Fruit fly (Drosophila melanogaster): ENCODE results near the gene Gyc76C.
A peak's percentile ranks its signal among the peaks of the same experiment; 100 is the strongest.

The Gyc76C gene

dm6 chr3L:19807103-19807502 is 13.7 kb upstream of the Gyc76C start, which contains the start of the genes CG14104 and Kap-alpha1 (continued):
- TF ChIP-seq ken (GFP tag; IDR thresholded peaks at IDR 0.05) (no peak), CG11504 (tag; optimal IDR thresholded peaks at IDR 0.05) (no peak), fu2 (GFP tag; optimal IDR thresholded peaks at IDR 0.05) (no peak), Dfd (GFP tag; optimal IDR thresholded peaks at IDR 0.05) (no peak), CG3847 (GFP tag; IDR thresholded peaks at IDR 0.05) (no peak), Dll (GFP tag; IDR thresholded peaks at IDR 0.05; ENCODE audit: partially characterized antibody) (peak; percentile 73; the same call in 3 of the 4 replicates), CG11093 (GFP tag; IDR thresholded peaks at IDR 0.05) (no peak), CG2199 (GFP tag; IDR thresholded peaks at IDR 0.05) (0 out of 3 replicates have a peak, but pooled peaks have one; percentile 35), CoRest (tag; optimal IDR thresholded peaks at IDR 0.05) (no peak), CG3838 (GFP tag; optimal IDR thresholded peaks at IDR 0.05) (no peak), pan (optimal IDR thresholded peaks at IDR 0.05) (no peak), pan (GFP tag; optimal IDR thresholded peaks at IDR 0.05 in 1 of 2, IDR thresholded peaks at IDR 0.05 in 1 of 2) (no peak), ato (GFP tag; IDR thresholded peaks at IDR 0.05; ENCODE audit: partially characterized antibody) (peak; percentile 16; the same call in 1 of the 2 replicates), eyg (GFP tag; optimal IDR thresholded peaks at IDR 0.05) (no peak), CG10565 (GFP tag; optimal IDR thresholded peaks at IDR 0.05) (no peak), CG2678 (tag; optimal IDR thresholded peaks at IDR 0.05) (no peak), sens-2 (GFP tag; IDR thresholded peaks at IDR 0.05) (no peak), CG4854 (GFP tag; optimal IDR thresholded peaks at IDR 0.05) (no peak), bowl (GFP tag; IDR thresholded peaks at IDR 0.05) (no peak), CG2116 (GFP tag; optimal IDR thresholded peaks at IDR 0.05) (peak; percentile 44), tap (tag; optimal IDR thresholded peaks at IDR 0.05) (no peak), aop (GFP tag; IDR thresholded peaks at IDR 0.05) (no peak), Hr3 (GFP tag; optimal IDR thresholded peaks at IDR 0.05) (no peak), CG32767 (GFP tag; IDR thresholded peaks at IDR 0.05) (peak; percentile 64), CG10366 (GFP tag; IDR thresholded peaks at IDR 0.05) (no peak), CG13123 (GFP tag; optimal IDR thresholded peaks at IDR 0.05) (no peak), CG11398 (GFP tag; optimal IDR thresholded peaks at IDR 0.05) (no peak), Ravus (GFP tag; IDR thresholded peaks at IDR 0.05) (no peak), CG15696 (tag; optimal IDR thresholded peaks at IDR 0.05) (no peak), so (GFP tag; IDR thresholded peaks at IDR 0.05) (no peak), CG2129 (GFP tag; IDR thresholded peaks at IDR 0.05; ENCODE audit: partially characterized antibody) (peak; percentile 21; the same call in 1 of the 2 replicates), crol (GFP tag; IDR thresholded peaks at IDR 0.05) (no peak), row (GFP tag; IDR thresholded peaks at IDR 0.05) (no peak), Fer3 (tag; optimal IDR thresholded peaks at IDR 0.05) (no peak), HLH54F (GFP tag; optimal IDR thresholded peaks at IDR 0.05) (no peak), CG6791 (GFP tag; IDR thresholded peaks at IDR 0.05; ENCODE audit: partially characterized antibody) (peak; percentile 73), cato (GFP tag; optimal IDR thresholded peaks at IDR 0.05; ENCODE audit: borderline replicate concordance) (no peak), CG13296 (GFP tag; optimal IDR thresholded peaks at IDR 0.05) (no peak), CG12769 (tag; optimal IDR thresholded peaks at IDR 0.05) (no peak), amos (GFP tag; IDR thresholded peaks at IDR 0.05; ENCODE audit: partially characterized antibody) (peak; percentile 61), CG14667 (GFP tag; IDR thresholded peaks at IDR 0.05) (no peak), CG10431 (GFP tag; optimal IDR thresholded peaks at IDR 0.05) (no peak), CG9727 (GFP tag; optimal IDR thresholded peaks at IDR 0.05) (no peak), fd64A (GFP tag; optimal IDR thresholded peaks at IDR 0.05) (no peak), hth (optimal IDR thresholded peaks at IDR 0.05) (no peak), Usf (GFP tag; optimal IDR thresholded peaks at IDR 0.05) (no peak), CG4820 (GFP tag; optimal IDR thresholded peaks at IDR 0.05) (no peak), zen2 (GFP tag; IDR thresholded peaks at IDR 0.05; ENCODE audit: partially characterized antibody) (peak; percentile 63; the same call in 1 of the 3 replicates), bigmax (GFP tag; optimal IDR thresholded peaks at IDR 0.05) (no peak), sna (GFP tag; IDR thresholded peaks at IDR 0.05; ENCODE audit: partially characterized antibody) (peak; percentile 57), ap (GFP tag; IDR thresholded peaks at IDR 0.05) (no peak), CG8089 (GFP tag; optimal IDR thresholded peaks at IDR 0.05) (no peak)
